Worm (Caenorhabditis elegans): ENCODE measurements around the gene Y39G8B.9.
"Not testable (repeated sequence)": the region's sequence is repeated elsewhere in the genome, so short reads cannot be mapped to it uniquely, and the experiment has no call there.

Y39G8B.9 gene

DNA sequence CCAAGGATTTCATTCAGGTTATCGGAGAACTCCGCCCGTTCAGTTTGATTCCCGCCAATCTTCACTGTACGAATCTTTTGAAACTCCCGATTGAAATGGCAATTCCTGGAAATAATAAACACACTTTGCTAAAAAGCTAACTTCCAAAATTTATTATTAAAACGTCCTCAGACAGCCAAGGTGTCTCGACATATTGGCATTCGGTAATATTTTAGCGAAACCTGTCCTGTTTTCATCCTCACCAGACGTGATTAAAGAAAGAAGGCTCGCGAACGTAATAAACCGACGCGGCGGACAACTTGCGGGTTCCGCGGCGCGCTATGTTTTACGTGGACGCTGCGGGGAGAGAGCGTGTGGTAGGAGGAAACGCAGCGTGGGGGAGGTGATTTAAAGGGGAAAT, 37.0 kb downstream of the Y39G8B.9 start (continued):
- TF ChIP-seq D1046.2 (GFP tag; IDR thresholded peaks at IDR 0.05) = no peak; the same call in 1 of the 2 replicates
- TF ChIP-seq ztf-7 (tag; optimal IDR thresholded peaks at IDR 0.05) = peak; percentile 75
- no peak for TF ChIP-seq daf-8 (GFP tag; IDR thresholded peaks at IDR 0.05)
- TF ChIP-seq attf-4 (tag; optimal IDR thresholded peaks at IDR 0.05) = no peak
- peak; percentile 19 for TF ChIP-seq nhr-111 (GFP tag; optimal IDR thresholded peaks at IDR 0.05)
- TF ChIP-seq pha-4 (GFP tag; IDR thresholded peaks at IDR 0.05) = peak; percentile 66
- no peak for TF ChIP-seq pha-4 (tag; optimal IDR thresholded peaks at IDR 0.05)
- TF ChIP-seq nhr-42 (GFP tag; IDR thresholded peaks at IDR 0.05) = peak; percentile 89; the same call in 1 of the 2 replicates
- TF ChIP-seq Y75B8A.6 (GFP tag; IDR thresholded peaks at IDR 0.05) = no peak
- TF ChIP-seq ZK337.2 (GFP tag; IDR thresholded peaks at IDR 0.05) = no peak
- peak; percentile 98 for TF ChIP-seq snpc-4 (tag; optimal IDR thresholded peaks at IDR 0.05)
- TF ChIP-seq mxl-3 (GFP tag; optimal IDR thresholded peaks at IDR 0.05) = peak; percentile 66
- TF ChIP-seq aha-1 (tag) = peak; percentile 1
- TF ChIP-seq spr-3 (GFP tag; optimal IDR thresholded peaks at IDR 0.05) = peak; percentile 77
- no peak for TF ChIP-seq nhr-237 (tag; optimal IDR thresholded peaks at IDR 0.05)
- peak; percentile 81 for TF ChIP-seq hmg-1.1 (GFP tag; IDR thresholded peaks at IDR 0.05)
- no peak for TF ChIP-seq tag-97 (GFP tag; IDR thresholded peaks at IDR 0.05)
- no peak for TF ChIP-seq madf-5 (GFP tag; IDR thresholded peaks at IDR 0.05)
- peak; percentile 81; the same call in 1 of the 2 replicates for TF ChIP-seq egl-43 (GFP tag; IDR thresholded peaks at IDR 0.05)
- TF ChIP-seq lim-7 (GFP tag; IDR thresholded peaks at IDR 0.05) = 0 out of 2 replicates have a peak, but pooled peaks have one; percentile 28
- peak; percentile 81 for TF ChIP-seq hlh-30 (tag; optimal IDR thresholded peaks at IDR 0.05; ENCODE audit: insufficient read depth)

DNA sequence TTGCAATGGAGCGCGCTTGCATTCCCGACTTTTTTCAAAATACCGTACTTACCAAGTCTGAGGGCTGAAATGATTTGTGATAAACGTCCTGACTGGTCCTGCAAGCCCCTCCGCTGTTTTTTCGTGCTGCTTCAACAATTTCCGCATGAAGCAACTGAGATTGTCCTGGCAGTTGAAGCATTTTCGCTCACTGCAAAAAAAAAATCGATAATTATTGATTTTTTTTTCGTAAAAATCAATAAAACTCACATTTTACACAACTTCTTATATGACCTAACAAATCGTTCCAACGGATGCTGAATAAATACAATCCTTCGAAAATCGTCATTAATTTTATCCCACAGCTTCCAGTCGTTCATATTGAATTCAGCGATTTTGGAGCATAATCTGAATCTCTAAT, 37.7 kb downstream of the Y39G8B.9 start:
- TF ChIP-seq mxl-2 (GFP tag; conservative IDR thresholded peaks at IDR 0.05) (no peak), ceh-28 (tag; optimal IDR thresholded peaks at IDR 0.05) (peak; percentile 88)

DNA sequence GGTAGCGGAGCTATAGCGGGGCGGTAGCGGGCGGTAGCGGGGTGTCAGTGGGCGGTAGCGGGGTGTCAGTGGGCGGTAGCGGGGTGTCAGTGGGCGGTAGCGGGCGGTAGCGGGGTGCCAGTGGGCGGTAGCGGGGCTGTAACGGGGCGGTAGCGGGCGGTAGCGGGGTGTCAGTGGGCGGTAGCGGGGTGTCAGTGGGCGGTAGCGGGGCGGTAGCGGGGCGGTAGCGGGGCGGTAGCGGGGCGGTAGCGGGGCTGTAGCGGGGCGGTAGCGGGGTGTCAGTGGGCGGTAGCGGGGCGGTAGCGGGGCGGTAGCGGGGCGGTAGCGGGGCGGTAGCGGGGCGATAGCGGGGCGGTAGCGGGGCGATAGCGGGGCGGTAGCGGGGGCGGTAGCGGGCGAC, 38.5 kb downstream of the Y39G8B.9 start:
- TF ChIP-seq zip-11 (GFP tag; IDR thresholded peaks at IDR 0.05) (0 out of 2 replicates have a peak, but pooled peaks have one; percentile 20), php-3 (GFP tag; IDR thresholded peaks at IDR 0.05) (peak; percentile 63; the same call in 1 of the 2 replicates), F44E2.7 (GFP tag; IDR thresholded peaks at IDR 0.05) (0 out of 2 replicates have a peak, but pooled peaks have one; percentile 60), nhr-41 (GFP tag; IDR thresholded peaks at IDR 0.05) (peak; percentile 33; the same call in 1 of the 2 replicates), mxl-2 (GFP tag; conservative IDR thresholded peaks at IDR 0.05) (0 out of 2 replicates have a peak, but pooled peaks have one; percentile 40), nhr-42 (GFP tag; IDR thresholded peaks at IDR 0.05) (peak; percentile 69), saeg-2 (GFP tag; IDR thresholded peaks at IDR 0.05) (0 out of 2 replicates have a peak, but pooled peaks have one; percentile 40), pha-4 (GFP tag; IDR thresholded peaks at IDR 0.05) (peak; percentile 85; the same call in 1 of the 2 replicates), lin-29 (GFP tag; IDR thresholded peaks at IDR 0.05) (peak; percentile 38; the same call in 1 of the 2 replicates), set-16 (GFP tag; IDR thresholded peaks at IDR 0.05) (peak; percentile 100), Y48G9A.11 (GFP tag; IDR thresholded peaks at IDR 0.05) (peak; percentile 40; the same call in 1 of the 2 replicates), madf-5 (GFP tag; IDR thresholded peaks at IDR 0.05) (0 out of 4 replicates have a peak, but pooled peaks of 1 of the 2 experiments have one; percentile 16), F26F4.8 (GFP tag; conservative IDR thresholded peaks at IDR 0.05) (peak; percentile 40; the same call in 1 of the 2 replicates), D1046.2 (GFP tag; IDR thresholded peaks at IDR 0.05) (peak; percentile 81; the same call in 1 of the 2 replicates), dmd-8 (GFP tag; IDR thresholded peaks at IDR 0.05) (peak; percentile 76; the same call in 1 of the 2 replicates), ctbp-1 (GFP tag; IDR thresholded peaks at IDR 0.05) (peak; percentile 45; the same call in 1 of the 2 replicates), Y105C5A.15 (GFP tag; IDR thresholded peaks at IDR 0.05) (peak; percentile 44; the same call in 1 of the 2 replicates), Y75B8A.6 (GFP tag; IDR thresholded peaks at IDR 0.05) (0 out of 2 replicates have a peak, but pooled peaks have one; percentile 18), spr-3 (GFP tag; optimal IDR thresholded peaks at IDR 0.05) (peak; percentile 2), daf-8 (GFP tag; IDR thresholded peaks at IDR 0.05) (0 out of 2 replicates have a peak, but pooled peaks have one; percentile 43), snpc-1.2 (GFP tag; IDR thresholded peaks at IDR 0.05) (0 out of 2 replicates have a peak, but pooled peaks have one; percentile 57), vab-7 (GFP tag; IDR thresholded peaks at IDR 0.05) (peak; percentile 56; the same call in 1 of the 2 replicates), egl-43 (GFP tag; IDR thresholded peaks at IDR 0.05) (peak; percentile 82), lim-7 (GFP tag; IDR thresholded peaks at IDR 0.05) (peak; percentile 36; the same call in 1 of the 2 replicates), T26A8.4 (GFP tag; IDR thresholded peaks at IDR 0.05) (peak; percentile 56; the same call in 1 of the 2 replicates)
- not testable (repeated sequence) for TF ChIP-seq pha-4 (tag; optimal IDR thresholded peaks at IDR 0.05)
